Worm (Caenorhabditis elegans): ENCODE results near the gene pgp-14.

Gene pgp-14

ce11 chrX:12749530-12750240, at the start of gene pgp-14:
pgp-14 (minus strand) TSS chrX:12749580.
- TF ChIP-seq isw-1 (GFP tag; IDR thresholded peaks at IDR 0.05) = no peak
- no peak for TF ChIP-seq hlh-17 (GFP tag; optimal IDR thresholded peaks at IDR 0.05; ENCODE audit: borderline replicate concordance)
- TF ChIP-seq jun-1 (tag; optimal IDR thresholded peaks at IDR 0.05) = no peak
- peak; percentile 20 for TF ChIP-seq lin-14 (GFP tag; optimal IDR thresholded peaks at IDR 0.05)
- no peak for TF ChIP-seq vab-15 (tag; optimal IDR thresholded peaks at IDR 0.05)
- TF ChIP-seq nhr-77 (tag; optimal IDR thresholded peaks at IDR 0.05) = peak; percentile 51
- TF ChIP-seq nhr-11 (tag; optimal IDR thresholded peaks at IDR 0.05) = no peak
- no peak for TF ChIP-seq nhr-90 (tag; optimal IDR thresholded peaks at IDR 0.05; ENCODE audit: poor library complexity)
- no peak for TF ChIP-seq fkh-10 (GFP tag; optimal IDR thresholded peaks at IDR 0.05)
- TF ChIP-seq unc-130 (tag; optimal IDR thresholded peaks at IDR 0.05) = no peak
- TF ChIP-seq ceh-82 (tag; optimal IDR thresholded peaks at IDR 0.05) = no peak
- TF ChIP-seq mab-9 (GFP tag; IDR thresholded peaks at IDR 0.05) = no peak
- TF ChIP-seq xbp-1 (tag; optimal IDR thresholded peaks at IDR 0.05) = no peak
- no peak for TF ChIP-seq F16B12.6 (tag; optimal IDR thresholded peaks at IDR 0.05)

- TF ChIP-seq nhr-28 (tag; optimal IDR thresholded peaks at IDR 0.05) (no peak), lin-14 (GFP tag; optimal IDR thresholded peaks at IDR 0.05) (peak; percentile 23), nhr-47 (tag; optimal IDR thresholded peaks at IDR 0.05) (no peak)
Measured at ce11 chrX:12793796-12794195, 44.4 kb upstream of the pgp-14 start, which contains the start of gene abf-6. abf-6 (plus strand) TSS chrX:12794118.

- TF ChIP-seq dsc-1 (tag; optimal IDR thresholded peaks at IDR 0.05) (no peak), C04F5.9 (tag; optimal IDR thresholded peaks at IDR 0.05) (no peak), ceh-88 (GFP tag; IDR thresholded peaks at IDR 0.05) (no peak), nhr-19 (GFP tag; conservative IDR thresholded peaks at IDR 0.05) (no peak), C16A3.4 (tag; optimal IDR thresholded peaks at IDR 0.05) (no peak), elt-3 (tag; optimal IDR thresholded peaks at IDR 0.05) (peak in 1 of 6 experiments; percentile 58), blmp-1 (tag; optimal IDR thresholded peaks at IDR 0.05) (peak; percentile 17), fos-1 (tag; optimal IDR thresholded peaks at IDR 0.05) (no peak), F16B12.6 (tag; optimal IDR thresholded peaks at IDR 0.05) (no peak), nhr-85 (tag) (peak; percentile 48)
Measured at ce11 chrX:12793075-12793474, 43.7 kb upstream of the pgp-14 start.

ce11 chrX:12792554-12792953, 43.2 kb upstream of the pgp-14 start, which contains the start of gene abf-5:
abf-5 (plus strand) TSS chrX:12792854.
- TF ChIP-seq nhr-71 (tag; optimal IDR thresholded peaks at IDR 0.05) (no peak), sptf-1 (tag; optimal IDR thresholded peaks at IDR 0.05) (no peak), fkh-8 (tag; optimal IDR thresholded peaks at IDR 0.05) (no peak), nhr-76 (tag; optimal IDR thresholded peaks at IDR 0.05) (no peak), lin-35 (GFP tag; optimal IDR thresholded peaks at IDR 0.05) (no peak), alr-1 (tag; optimal IDR thresholded peaks at IDR 0.05; ENCODE audit: borderline replicate concordance) (no peak), blmp-1 (tag; optimal IDR thresholded peaks at IDR 0.05) (no peak), pqm-1 (tag; optimal IDR thresholded peaks at IDR 0.05) (no peak), mep-1 (tag; optimal IDR thresholded peaks at IDR 0.05) (no peak), irx-1 (tag; optimal IDR thresholded peaks at IDR 0.05) (no peak), efl-3 (GFP tag; optimal IDR thresholded peaks at IDR 0.05) (no peak)

- TF ChIP-seq jun-1 (tag; optimal IDR thresholded peaks at IDR 0.05) (no peak), nhr-76 (tag; optimal IDR thresholded peaks at IDR 0.05) (no peak), pax-3 (tag; optimal IDR thresholded peaks at IDR 0.05) (no peak), grh-1 (GFP tag; IDR thresholded peaks at IDR 0.05) (no peak), hpl-2 (GFP tag; optimal IDR thresholded peaks at IDR 0.05) (no peak), elt-3 (tag; optimal IDR thresholded peaks at IDR 0.05) (no peak), nhr-71 (tag; optimal IDR thresholded peaks at IDR 0.05) (no peak), skn-1 (tag; optimal IDR thresholded peaks at IDR 0.05) (no peak), efl-1 (optimal IDR thresholded peaks at IDR 0.05) (no peak), efl-1 (GFP tag; optimal IDR thresholded peaks at IDR 0.05 in 1 of 2) (no peak), isw-1 (GFP tag; IDR thresholded peaks at IDR 0.05) (no peak)
Measured at ce11 chrX:12790036-12790435, 40.7 kb upstream of the pgp-14 start, which contains the start of gene str-123. str-123 (plus strand) TSS chrX:12790336.
